Worm (Caenorhabditis elegans): ENCODE results near the gene srx-45.

ce11 chrIII:9327910-9328309, 21.4 kb upstream of the srx-45 start:
- no peak for TF ChIP-seq ztf-11 (tag; optimal IDR thresholded peaks at IDR 0.05)
- TF ChIP-seq nhr-237 (tag; optimal IDR thresholded peaks at IDR 0.05), result no peak
- TF ChIP-seq nhr-76 (tag; optimal IDR thresholded peaks at IDR 0.05), result no peak
- TF ChIP-seq lsy-2 (tag; optimal IDR thresholded peaks at IDR 0.05), result no peak
- TF ChIP-seq unc-62 (GFP tag; optimal IDR thresholded peaks at IDR 0.05), result no peak
- no peak for TF ChIP-seq snpc-4 (tag; optimal IDR thresholded peaks at IDR 0.05)
- TF ChIP-seq pha-4 (tag; optimal IDR thresholded peaks at IDR 0.05), result no peak
- no peak for TF ChIP-seq ces-1 (GFP tag; optimal IDR thresholded peaks at IDR 0.05)
- TF ChIP-seq mab-5 (tag; optimal IDR thresholded peaks at IDR 0.05), result no peak
- TF ChIP-seq unc-120 (tag; optimal IDR thresholded peaks at IDR 0.05; ENCODE audit: poor library complexity, severe bottlenecking), result no peak
- no peak for TF ChIP-seq blmp-1 (tag; optimal IDR thresholded peaks at IDR 0.05)
- no peak for TF ChIP-seq zip-8 (tag; optimal IDR thresholded peaks at IDR 0.05)

Measured in whole organism, mixed stage, embryonic.